Worm (Caenorhabditis elegans): ENCODE data around the gene B0280.7.

The B0280.7 gene

ce11 chrIII:7101814-7102477, 9.7 kb downstream of the B0280.7 start:
- TF ChIP-seq dao-5 (tag; optimal IDR thresholded peaks at IDR 0.05) (no peak), W03F9.2 (tag; optimal IDR thresholded peaks at IDR 0.05) (peak; percentile 21)

ce11 chrIII:7100001-7100400, 11.7 kb downstream of the B0280.7 start, which contains the start of gene ZK418.11:
Gene ZK418.11 (plus strand): TSS chrIII:7100289.
- TF ChIP-seq him-1 (tag; optimal IDR thresholded peaks at IDR 0.05) (no peak), dao-5 (tag; optimal IDR thresholded peaks at IDR 0.05) (no peak), W03F9.2 (tag; optimal IDR thresholded peaks at IDR 0.05) (no peak)

ce11 chrIII:7096481-7096880, 15.2 kb downstream of the B0280.7 start:
- TF ChIP-seq dao-5 (tag; optimal IDR thresholded peaks at IDR 0.05) (no peak), W03F9.2 (tag; optimal IDR thresholded peaks at IDR 0.05) (no peak), him-1 (tag; optimal IDR thresholded peaks at IDR 0.05) (no peak)

- TF ChIP-seq him-1 (tag; optimal IDR thresholded peaks at IDR 0.05) (no peak), W03F9.2 (tag; optimal IDR thresholded peaks at IDR 0.05) (no peak), dao-5 (tag; optimal IDR thresholded peaks at IDR 0.05) (no peak)
Measured at ce11 chrIII:7095156-7095555, 16.5 kb downstream of the B0280.7 start, which contains the start of gene nhr-9. Gene nhr-9 (plus strand): TSS chrIII:7095462.

- TF ChIP-seq dao-5 (tag; optimal IDR thresholded peaks at IDR 0.05): no peak
- no peak for TF ChIP-seq W03F9.2 (tag; optimal IDR thresholded peaks at IDR 0.05)
- no peak for TF ChIP-seq him-1 (tag; optimal IDR thresholded peaks at IDR 0.05)
Measured at ce11 chrIII:7091042-7091441, 20.7 kb downstream of the B0280.7 start, which contains the start of gene ZK418.2. Gene ZK418.2 (plus strand): TSS chrIII:7091342.

- TF ChIP-seq W03F9.2 (tag; optimal IDR thresholded peaks at IDR 0.05) (no peak), him-1 (tag; optimal IDR thresholded peaks at IDR 0.05) (no peak), dao-5 (tag; optimal IDR thresholded peaks at IDR 0.05) (no peak)
Measured at ce11 chrIII:7090545-7090944, 21.1 kb downstream of the B0280.7 start, which contains the start of gene ZK418.10. Gene ZK418.10 (minus strand): TSS chrIII:7090692.

ce11 chrIII:7087691-7088323, 23.9 kb downstream of the B0280.7 start, which contains the start of gene fubl-2:
Gene fubl-2 (minus strand): TSS chrIII:7087741.
- peak; percentile 81 for TF ChIP-seq W03F9.2 (tag; optimal IDR thresholded peaks at IDR 0.05)
- no peak for TF ChIP-seq dao-5 (tag; optimal IDR thresholded peaks at IDR 0.05)
- TF ChIP-seq him-1 (tag; optimal IDR thresholded peaks at IDR 0.05): no peak

ce11 chrIII:7087180-7087579, 24.5 kb downstream of the B0280.7 start:
- TF ChIP-seq dao-5 (tag; optimal IDR thresholded peaks at IDR 0.05): no peak
- TF ChIP-seq W03F9.2 (tag; optimal IDR thresholded peaks at IDR 0.05): no peak
- TF ChIP-seq him-1 (tag; optimal IDR thresholded peaks at IDR 0.05): no peak

ce11 chrIII:7084908-7085307, 26.8 kb downstream of the B0280.7 start, which contains the start of gene tofu-7:
Gene tofu-7 (minus strand): TSS chrIII:7085018.
- TF ChIP-seq dao-5 (tag; optimal IDR thresholded peaks at IDR 0.05) (no peak), W03F9.2 (tag; optimal IDR thresholded peaks at IDR 0.05) (no peak), him-1 (tag; optimal IDR thresholded peaks at IDR 0.05) (no peak)

- TF ChIP-seq him-1 (tag; optimal IDR thresholded peaks at IDR 0.05): no peak
Measured at ce11 chrIII:7083106-7083505, 28.6 kb downstream of the B0280.7 start.

ce11 chrIII:7081488-7081887, 30.2 kb downstream of the B0280.7 start:
- TF ChIP-seq W03F9.2 (tag; optimal IDR thresholded peaks at IDR 0.05) (no peak), dao-5 (tag; optimal IDR thresholded peaks at IDR 0.05) (no peak), him-1 (tag; optimal IDR thresholded peaks at IDR 0.05) (no peak)

ce11 chrIII:7080689-7081088, 31.0 kb downstream of the B0280.7 start, which contains the start of gene ZK418.7:
Gene ZK418.7 (minus strand): TSS chrIII:7080789.
- TF ChIP-seq W03F9.2 (tag; optimal IDR thresholded peaks at IDR 0.05) (no peak), dao-5 (tag; optimal IDR thresholded peaks at IDR 0.05) (no peak), him-1 (tag; optimal IDR thresholded peaks at IDR 0.05) (no peak)

ce11 chrIII:7078737-7079136, 33.0 kb downstream of the B0280.7 start, which contains the start of gene ZK418.6:
Gene ZK418.6 (minus strand): TSS chrIII:7078837.
- TF ChIP-seq W03F9.2 (tag; optimal IDR thresholded peaks at IDR 0.05) (no peak), dao-5 (tag; optimal IDR thresholded peaks at IDR 0.05) (no peak), him-1 (tag; optimal IDR thresholded peaks at IDR 0.05) (no peak)

ce11 chrIII:7076386-7076785, 35.3 kb downstream of the B0280.7 start, which contains the start of gene ZK418.13:
Gene ZK418.13 (minus strand): TSS chrIII:7076486.
- TF ChIP-seq him-1 (tag; optimal IDR thresholded peaks at IDR 0.05) (no peak), W03F9.2 (tag; optimal IDR thresholded peaks at IDR 0.05) (no peak), dao-5 (tag; optimal IDR thresholded peaks at IDR 0.05) (no peak)
